Fruit fly (Drosophila melanogaster) whole organism, embryonic: ENCODE measurements around the gene Sgs1.

Source experiments
- Antp ChIP-seq: fragments of 200-800 bp; sonication (Bioruptor generic); optimal IDR thresholded peaks from 3 replicates; lab custom pipeline; 2016; ENCODE audit warnings: missing biosample characterization, missing genetic modification characterization
- BtbVII ChIP-seq: fragments of 200-800 bp; sonication (Bioruptor generic); optimal IDR thresholded peaks from 3 replicates; lab custom pipeline; 2017; ENCODE audit warnings: missing biosample characterization, mild to moderate bottlenecking, missing genetic modification characterization
- CG10462 ChIP-seq: fragments of 200-800 bp; sonication (Bioruptor generic); optimal IDR thresholded peaks from 2 replicates; lab custom pipeline; 2016; ENCODE audit warnings: missing biosample characterization, missing genetic modification characterization
- CG11504 ChIP-seq: fragments of 200-800 bp; sonication (Bioruptor generic); optimal IDR thresholded peaks from 3 replicates; lab custom pipeline; 2019; ENCODE audit warnings: missing biosample characterization, mild to moderate bottlenecking, missing genetic modification characterization, moderate library complexity
- CG12071 ChIP-seq: fragments of 200-800 bp; sonication (Bioruptor generic); optimal IDR thresholded peaks from 3 replicates; lab custom pipeline; 2018; ENCODE audit warnings: missing biosample characterization, mild to moderate bottlenecking, missing genetic modification characterization
- CG12104 ChIP-seq: fragments of 200-800 bp; sonication (Bioruptor generic); optimal IDR thresholded peaks from 3 replicates; lab custom pipeline; 2016; ENCODE audit warnings: missing biosample characterization, missing genetic modification characterization
- CG1529 ChIP-seq: fragments of 200-800 bp; sonication (Bioruptor generic); optimal IDR thresholded peaks from 3 replicates; lab custom pipeline; 2018; ENCODE audit warnings: missing biosample characterization, missing genetic modification characterization
- CG15696 ChIP-seq: fragments of 200-800 bp; sonication (Bioruptor generic); optimal IDR thresholded peaks from 2 replicates; lab custom pipeline; 2019; ENCODE audit warnings: missing biosample characterization, mild to moderate bottlenecking, missing genetic modification characterization, moderate library complexity
- CG16779 ChIP-seq: fragments of 200-800 bp; sonication (Bioruptor generic); IDR thresholded peaks from 2 replicates; pipeline ENCODE4 v1.3.6; 2022; ENCODE audit warnings: missing biosample characterization, missing genetic modification characterization
- CG16815 ChIP-seq: fragments of 200-800 bp; sonication (Bioruptor generic); optimal IDR thresholded peaks from 3 replicates; lab custom pipeline; 2017; ENCODE audit warnings: missing biosample characterization, mild to moderate bottlenecking, missing genetic modification characterization
- CG16863 ChIP-seq: fragments of 200-800 bp; sonication (Bioruptor generic); optimal IDR thresholded peaks from 3 replicates; lab custom pipeline; 2016; ENCODE audit warnings: missing biosample characterization, missing genetic modification characterization
- CG17361 ChIP-seq: fragments of 200-800 bp; sonication (Bioruptor generic); IDR thresholded peaks from 3 replicates; pipeline ENCODE4 v1.3.6; 2022; ENCODE audit warnings: missing biosample characterization, missing genetic modification characterization
- CG17829 ChIP-seq: fragments of 200-800 bp; optimal IDR thresholded peaks from 2 replicates; lab custom pipeline; 2019; ENCODE audit warnings: missing biosample characterization, mild to moderate bottlenecking, missing genetic modification characterization, moderate library complexity
- CG2120 ChIP-seq: fragments of 200-800 bp; sonication (Bioruptor generic); optimal IDR thresholded peaks from 3 replicates; lab custom pipeline; 2016; ENCODE audit warnings: missing biosample characterization, missing genetic modification characterization
- CG3065 ChIP-seq: fragments of 200-800 bp; sonication (Bioruptor generic); optimal IDR thresholded peaks from 2 replicates; lab custom pipeline; 2016; ENCODE audit warnings: missing biosample characterization, missing genetic modification characterization
- CG4854 ChIP-seq: fragments of 200-800 bp; sonication (Bioruptor generic); optimal IDR thresholded peaks from 2 replicates; lab custom pipeline; 2016; ENCODE audit warnings: missing biosample characterization, missing genetic modification characterization, inconsistent platforms
- CG6175 ChIP-seq: fragments of 200-800 bp; sonication (Bioruptor generic); IDR thresholded peaks from 3 replicates; pipeline ENCODE4 v1.3.6; 2022; ENCODE audit warnings: missing biosample characterization, missing genetic modification characterization
- CG6254 ChIP-seq: fragments of 200-800 bp; sonication (Bioruptor generic); optimal IDR thresholded peaks from 3 replicates; lab custom pipeline; 2017; ENCODE audit warnings: mild to moderate bottlenecking, missing biosample characterization, missing genetic modification reagents, missing genetic modification characterization
- CG6683 ChIP-seq: fragments of 200-800 bp; sonication (Bioruptor generic); optimal IDR thresholded peaks from 2 replicates; lab custom pipeline; 2017; ENCODE audit warnings: missing biosample characterization, mild to moderate bottlenecking, missing genetic modification characterization, missing genetic modification reagents
- CG7786 ChIP-seq: fragments of 200-800 bp; sonication (Bioruptor generic); optimal IDR thresholded peaks from 2 replicates; lab custom pipeline; 2016; ENCODE audit warnings: missing biosample characterization, missing genetic modification characterization
- CG7987 ChIP-seq: fragments of 200-800 bp; sonication (Bioruptor generic); optimal IDR thresholded peaks from 2 replicates; lab custom pipeline; 2018; ENCODE audit warnings: missing biosample characterization, mild to moderate bottlenecking, missing genetic modification characterization, moderate library complexity
- CG8765 ChIP-seq: fragments of 200-800 bp; sonication (Bioruptor generic); IDR thresholded peaks from 2 replicates; pipeline ENCODE4 v1.3.6; 2022; ENCODE audit warnings: missing biosample characterization, missing genetic modification characterization
- CG9797 ChIP-seq: fragments of 200-800 bp; sonication (Bioruptor generic); optimal IDR thresholded peaks from 3 replicates; lab custom pipeline; 2018; ENCODE audit warnings: missing biosample characterization, mild to moderate bottlenecking, missing genetic modification characterization
- Dfd ChIP-seq, 2 experiments: fragments of >200 bp; optimal IDR thresholded peaks; 2 replicates each; lab custom pipeline; 2017; ENCODE audit warnings: missing biosample characterization in 2 of 2, missing genetic modification characterization in 2 of 2
- Gsc ChIP-seq: fragments of 200-800 bp; sonication (Bioruptor generic); IDR thresholded peaks from 2 replicates; pipeline ENCODE4 v1.3.6; 2022; ENCODE audit warnings: missing biosample characterization, missing genetic modification characterization
- Hmr ChIP-seq: fragments of 200-800 bp; sonication (Bioruptor generic); optimal IDR thresholded peaks from 3 replicates; lab custom pipeline; 2017; ENCODE audit warnings: mild to moderate bottlenecking, missing biosample characterization, missing genetic modification reagents, missing genetic modification characterization
- Hsf ChIP-seq: fragments of 200-800 bp; sonication (Bioruptor generic); optimal IDR thresholded peaks from 3 replicates; lab custom pipeline; 2016; ENCODE audit warnings: missing biosample characterization, missing genetic modification characterization
- Lhr ChIP-seq: fragments of 200-800 bp; sonication (Bioruptor generic); optimal IDR thresholded peaks from 3 replicates; lab custom pipeline; 2017; ENCODE audit warnings: mild to moderate bottlenecking, missing biosample characterization, missing genetic modification reagents, missing genetic modification characterization
- MBD-R2 ChIP-seq: fragments of 200-800 bp; sonication (Bioruptor generic); IDR thresholded peaks from 2 replicates; pipeline ENCODE4 v1.3.6; 2022; ENCODE audit warnings: missing biosample characterization, missing genetic modification characterization
- Max ChIP-seq: fragments of 200-800 bp; sonication (Bioruptor generic); optimal IDR thresholded peaks from 2 replicates; lab custom pipeline; 2016; ENCODE audit warnings: missing biosample characterization, mild to moderate bottlenecking, missing genetic modification characterization
- Mes4 ChIP-seq: fragments of 200-800 bp; sonication (Bioruptor generic); optimal IDR thresholded peaks from 2 replicates; lab custom pipeline; 2016; ENCODE audit warnings: missing biosample characterization, missing genetic modification characterization
- NC2β ChIP-seq: fragments of 200-800 bp; sonication (Bioruptor generic); optimal IDR thresholded peaks from 2 replicates; lab custom pipeline; 2016; ENCODE audit warnings: missing biosample characterization, missing genetic modification characterization
- Ravus ChIP-seq: fragments of 200-800 bp; sonication (Bioruptor generic); IDR thresholded peaks from 2 replicates; pipeline ENCODE4 v1.3.6; 2022; ENCODE audit warnings: missing biosample characterization, missing genetic modification characterization
- Sin3A ChIP-seq: fragments of >200 bp; optimal IDR thresholded peaks from 2 replicates; lab custom pipeline; 2018
- Six4 ChIP-seq: fragments of 200-800 bp; sonication (Bioruptor generic); optimal IDR thresholded peaks from 2 replicates; lab custom pipeline; 2016; ENCODE audit warnings: missing biosample characterization, missing genetic modification characterization
- al ChIP-seq: fragments of 200-800 bp; sonication (Bioruptor generic); IDR thresholded peaks from 2 replicates; pipeline ENCODE4 v1.3.6; 2022; ENCODE audit warnings: missing biosample characterization, missing genetic modification characterization
- amos ChIP-seq: fragments of 200-800 bp; sonication (Bioruptor generic); IDR thresholded peaks from 2 replicates; pipeline ENCODE4 v1.3.6; 2022; ENCODE audit warnings: missing biosample characterization, missing genetic modification characterization; ENCODE audit not compliant: partially characterized antibody
- ash1 ChIP-seq: fragments of 200-800 bp; sonication (Bioruptor generic); optimal IDR thresholded peaks from 2 replicates; lab custom pipeline; 2018; ENCODE audit warnings: missing biosample characterization, mild to moderate bottlenecking, missing genetic modification characterization
- bab2 ChIP-seq: fragments of 200-800 bp; sonication (Bioruptor generic); optimal IDR thresholded peaks from 2 replicates; lab custom pipeline; 2016; ENCODE audit warnings: missing biosample characterization, missing genetic modification characterization
- cas ChIP-seq: fragments of 200-800 bp; sonication (Bioruptor generic); IDR thresholded peaks from 2 replicates; pipeline ENCODE4 v1.3.6; 2022; ENCODE audit warnings: missing biosample characterization, missing genetic modification characterization
- chif ChIP-seq, 2 experiments: fragments of 200-800 bp; sonication (Bioruptor generic); optimal IDR thresholded peaks; 3 replicates each; lab custom pipeline; 2016; ENCODE audit warnings: missing biosample characterization in 2 of 2, missing genetic modification characterization in 2 of 2
- corto ChIP-seq: fragments of 200-800 bp; sonication (Bioruptor generic); optimal IDR thresholded peaks from 2 replicates; lab custom pipeline; 2016; ENCODE audit warnings: missing biosample characterization, mild to moderate bottlenecking, missing genetic modification characterization, moderate library complexity
- nerfin-1 ChIP-seq: fragments of 200-800 bp; sonication (Bioruptor generic); optimal IDR thresholded peaks from 3 replicates; lab custom pipeline; 2019; ENCODE audit warnings: missing biosample characterization, mild to moderate bottlenecking, missing genetic modification characterization, moderate library complexity
- repo ChIP-seq: fragments of 200-800 bp; sonication (Bioruptor generic); optimal IDR thresholded peaks from 2 replicates; lab custom pipeline; 2016; ENCODE audit warnings: missing biosample characterization, missing genetic modification characterization
- ro ChIP-seq: fragments of 200-800 bp; sonication (Bioruptor generic); IDR thresholded peaks from 2 replicates; pipeline ENCODE4 v1.3.6; 2022; ENCODE audit warnings: missing biosample characterization, missing genetic modification characterization
- row ChIP-seq: fragments of 200-800 bp; sonication (Bioruptor generic); IDR thresholded peaks from 3 replicates; pipeline ENCODE4 v1.3.6; 2022; ENCODE audit warnings: missing biosample characterization, missing genetic modification characterization
- run ChIP-seq: fragments of 200-800 bp; sonication (Bioruptor generic); optimal IDR thresholded peaks from 3 replicates; lab custom pipeline; 2018; ENCODE audit warnings: missing biosample characterization, mild to moderate bottlenecking, missing genetic modification characterization
- shn ChIP-seq: fragments of 200-800 bp; sonication (Bioruptor generic); optimal IDR thresholded peaks from 3 replicates; lab custom pipeline; 2016; ENCODE audit warnings: missing biosample characterization, missing genetic modification characterization
- slp2 ChIP-seq: fragments of 200-800 bp; sonication (Bioruptor generic); optimal IDR thresholded peaks from 2 replicates; lab custom pipeline; 2016; ENCODE audit warnings: missing biosample characterization, missing genetic modification characterization
- wek ChIP-seq: fragments of 200-800 bp; sonication (Bioruptor generic); optimal IDR thresholded peaks from 3 replicates; lab custom pipeline; 2018; ENCODE audit warnings: missing biosample characterization, mild to moderate bottlenecking, missing genetic modification characterization, moderate library complexity

Sgs1 gene

DNA sequence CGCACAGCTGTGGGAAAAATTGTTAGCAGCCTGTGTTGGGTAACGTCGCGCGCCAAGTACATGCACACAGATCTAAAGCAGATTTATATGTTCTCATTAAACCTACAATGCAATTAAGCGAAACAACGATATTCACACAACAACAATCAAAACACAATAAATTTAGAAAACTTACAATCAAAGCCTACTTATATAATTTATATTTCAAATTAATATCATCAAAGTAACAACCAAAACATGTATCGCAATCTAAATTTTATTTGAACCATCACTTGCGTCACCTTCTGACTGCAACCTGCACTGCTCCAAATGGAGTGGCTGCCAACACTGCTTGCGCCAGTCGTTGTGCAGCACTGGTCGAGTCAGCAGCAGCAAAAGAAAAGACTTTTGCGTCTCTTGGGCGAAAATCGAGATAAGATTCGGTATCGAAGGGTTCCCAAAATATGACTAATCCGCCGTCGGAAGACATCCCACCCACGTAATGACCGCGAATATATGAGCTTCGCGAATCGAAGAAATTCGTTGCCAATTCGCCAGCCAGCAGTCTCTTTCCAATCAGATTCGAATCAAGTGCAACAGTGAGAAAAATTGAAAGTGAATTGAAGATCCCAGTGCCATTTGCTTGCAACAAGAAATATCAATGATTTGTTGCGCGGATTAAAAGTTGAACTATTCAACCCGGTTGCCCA is 44.2 kb downstream of the Sgs1 start, which contains the start of the genes CG8892 and CG34126 (continued):
- peak; percentile 96 for TF ChIP-seq CG3065 (GFP tag; lab: Kevin White, UChicago)
- peak; percentile 95 for TF ChIP-seq CG4854 (GFP tag; lab: Kevin White, UChicago)
- peak in 1 of 2 experiments; percentile 92 for TF ChIP-seq Dfd (GFP tag; optimal IDR thresholded peaks at IDR 0.05; lab: Kevin White, UChicago)
- peak; percentile 98 for TF ChIP-seq CG15696 (tag; lab: Kevin White, UChicago)
- peak; percentile 95 for TF ChIP-seq corto (GFP tag; lab: Kevin White, UChicago)
- TF ChIP-seq row (GFP tag; lab: Robert Waterston, UW), result peak; percentile 98
- peak; percentile 97 for TF ChIP-seq CG10462 (GFP tag; lab: Kevin White, UChicago)
- TF ChIP-seq bab2 (GFP tag; lab: Kevin White, UChicago), result peak; percentile 97
- peak; percentile 89 for TF ChIP-seq Lhr (GFP tag; lab: Kevin White, UChicago)
- peak; percentile 86 for TF ChIP-seq ash1 (GFP tag; lab: Kevin White, UChicago)
- peak; percentile 95 for TF ChIP-seq CG11504
- TF ChIP-seq wek (GFP tag; lab: Kevin White, UChicago), result peak; percentile 65
- peak; percentile 90 for TF ChIP-seq cas (GFP tag; lab: Robert Waterston, UW)
- peak; percentile 48; the same call in 1 of the 2 replicates for TF ChIP-seq amos
- peak; percentile 82 for TF ChIP-seq run
- TF ChIP-seq CG9797 (GFP tag; lab: Kevin White, UChicago), result peak; percentile 65
- TF ChIP-seq CG7786 (GFP tag; lab: Kevin White, UChicago), result peak; percentile 96
- TF ChIP-seq CG12104 (GFP tag; lab: Kevin White, UChicago), result peak; percentile 96
- TF ChIP-seq Hsf (GFP tag; lab: Kevin White, UChicago), result peak; percentile 99
- peak; percentile 94 for TF ChIP-seq CG1529 (GFP tag; lab: Kevin White, UChicago)
- TF ChIP-seq Antp, result peak; percentile 96
- peak; percentile 99 for TF ChIP-seq CG16815 (GFP tag; lab: Kevin White, UChicago)
- TF ChIP-seq CG7987 (GFP tag; lab: Kevin White, UChicago), result peak; percentile 92
- TF ChIP-seq CG2120 (GFP tag; lab: Kevin White, UChicago), result peak; percentile 99
- TF ChIP-seq Hmr (GFP tag; lab: Kevin White, UChicago), result peak; percentile 98
- TF ChIP-seq CG17361 (GFP tag; lab: Robert Waterston, UW), result peak; percentile 98
- TF ChIP-seq Mes4 (GFP tag; lab: Kevin White, UChicago), result peak; percentile 87
- peak; percentile 89 for TF ChIP-seq CG6254
- peak; percentile 97 for TF ChIP-seq nerfin-1 (tag; lab: Kevin White, UChicago)
- TF ChIP-seq repo, result peak; percentile 91
- TF ChIP-seq CG6175 (GFP tag; lab: Robert Waterston, UW), result peak; percentile 92
- peak; percentile 93 for TF ChIP-seq ro (GFP tag; lab: Robert Waterston, UW)
- peak; percentile 93 for TF ChIP-seq CG6683 (GFP tag; lab: Kevin White, UChicago)
- peak; percentile 97 for TF ChIP-seq Six4 (GFP tag; lab: Kevin White, UChicago)
- TF ChIP-seq shn (GFP tag; lab: Kevin White, UChicago), result peak; percentile 96
- TF ChIP-seq Max (GFP tag; lab: Kevin White, UChicago), result peak; percentile 99
- TF ChIP-seq CG16863, result peak; percentile 95
- peak; percentile 85 for TF ChIP-seq CG16779 (GFP tag; lab: Robert Waterston, UW)
- TF ChIP-seq Gsc (GFP tag; lab: Robert Waterston, UW), result peak; percentile 95
- peak; percentile 88 for TF ChIP-seq CG12071 (GFP tag; lab: Kevin White, UChicago)
- peak; percentile 95 for TF ChIP-seq NC2β (GFP tag; lab: Kevin White, UChicago)
- peak; percentile 97 for TF ChIP-seq MBD-R2 (GFP tag; lab: Robert Waterston, UW)
- peak; percentile 97 for TF ChIP-seq BtbVII (GFP tag; lab: Kevin White, UChicago)
- TF ChIP-seq al (GFP tag; lab: Robert Waterston, UW), result peak; percentile 97
- peak; percentile 84 for TF ChIP-seq Ravus (GFP tag; lab: Robert Waterston, UW)
- peak; percentile 99 for TF ChIP-seq Sin3A (lab: Kevin White, UChicago)
- peak; percentile 98 for TF ChIP-seq CG17829 (tag; lab: Kevin White, UChicago)
- TF ChIP-seq CG8765 (GFP tag; lab: Robert Waterston, UW), result peak; percentile 94
- peak; percentile 96 for TF ChIP-seq slp2 (GFP tag; lab: Kevin White, UChicago)
- peak; percentile 97 for TF ChIP-seq chif (GFP tag; optimal IDR thresholded peaks at IDR 0.05; lab: Kevin White, UChicago)
